Worm (Caenorhabditis elegans): ENCODE results near the gene srg-48.

DNA sequence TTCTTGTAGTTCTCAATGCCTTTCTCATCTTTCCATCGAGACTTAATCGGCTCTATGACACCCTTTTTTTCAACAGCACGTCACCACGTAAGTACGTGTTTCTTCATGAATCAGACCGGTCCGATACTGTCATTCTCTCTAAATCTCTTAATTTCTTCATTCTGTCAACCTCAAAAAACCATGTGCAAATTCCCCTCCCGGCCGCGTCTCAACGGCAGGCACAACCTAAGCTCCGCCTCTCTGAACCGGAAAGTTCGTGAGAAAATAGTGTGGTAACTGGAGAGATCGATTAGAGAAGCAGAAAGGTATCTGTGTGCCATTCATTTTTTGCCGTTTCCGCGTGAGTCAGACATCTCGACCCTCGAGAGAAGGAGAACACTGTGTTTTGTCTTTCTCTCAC is 42.4 kb downstream of the srg-48 start, which contains the start of gene nas-8:
- no peak for TF ChIP-seq snpc-4 (tag; optimal IDR thresholded peaks at IDR 0.05)
- TF ChIP-seq lin-39 (tag; optimal IDR thresholded peaks at IDR 0.05) = no peak
- TF ChIP-seq pax-3 (tag; optimal IDR thresholded peaks at IDR 0.05) = no peak
- no peak for TF ChIP-seq ama-1 (optimal IDR thresholded peaks at IDR 0.05)
- TF ChIP-seq isw-1 (GFP tag; IDR thresholded peaks at IDR 0.05) = no peak
- no peak for TF ChIP-seq unc-62 (GFP tag; optimal IDR thresholded peaks at IDR 0.05)
- TF ChIP-seq nhr-85 (tag) = no peak
- TF ChIP-seq mdl-1 (tag; optimal IDR thresholded peaks at IDR 0.05) = no peak
- TF ChIP-seq fos-1 (tag; optimal IDR thresholded peaks at IDR 0.05) = no peak
- TF ChIP-seq ceh-82 (tag; optimal IDR thresholded peaks at IDR 0.05) = no peak
- TF ChIP-seq hpl-2 (GFP tag; optimal IDR thresholded peaks at IDR 0.05) = no peak
